Worm (Caenorhabditis elegans) whole organism, L1 larva: ENCODE data around the gene D1053.4.

Experiments used
- ceh-82 ChIP-seq, 3 experiments: fragments of 150-350 bp in 1 of 3; sonication (generic microtip) in 2 of 3; optimal IDR thresholded peaks; 2 replicates each; lab custom pipeline; 2014 to 2017; ENCODE audit warnings: missing biosample characterization in 3 of 3, missing genetic modification characterization in 3 of 3
- efl-1 ChIP-seq, 4 experiments: fragments of 150-350 bp; optimal IDR thresholded peaks in 3 of 4; peaks in 1 of 4; 1 replicate in 1 of 4; 2 replicates in 3 of 4; lab custom pipeline; 2014; ENCODE audit warnings: missing biosample characterization in 2 of 4, missing genetic modification characterization in 2 of 4, missing genetic modification reagents in 2 of 4
- fkh-10 ChIP-seq: sonication (generic microtip); optimal IDR thresholded peaks from 2 replicates; lab custom pipeline; 2017; ENCODE audit warnings: missing biosample characterization, missing genetic modification reagents, missing genetic modification characterization
- isw-1 ChIP-seq: fragments of 200-800 bp; sonication (Bioruptor generic); IDR thresholded peaks from 2 replicates; pipeline ENCODE4 v1.3.6; 2022; ENCODE audit warnings: missing genetic modification characterization, missing compliant biosample characterization
- lir-3 ChIP-seq: sonication (generic microtip); optimal IDR thresholded peaks from 2 replicates; lab custom pipeline; 2016; ENCODE audit warnings: mild to moderate bottlenecking, missing genetic modification characterization, moderate library complexity, missing compliant biosample characterization; ENCODE audit not compliant: poor library complexity
- mep-1 ChIP-seq: fragments of 150-350 bp; optimal IDR thresholded peaks from 2 replicates; lab custom pipeline; 2014; ENCODE audit warnings: missing biosample characterization, missing genetic modification characterization
- nhr-12 ChIP-seq: sonication (generic microtip); optimal IDR thresholded peaks from 2 replicates; lab custom pipeline; 2017; ENCODE audit warnings: missing biosample characterization, missing genetic modification characterization
- nhr-47 ChIP-seq: sonication (generic microtip); optimal IDR thresholded peaks from 2 replicates; lab custom pipeline; 2016; ENCODE audit warnings: mild to moderate bottlenecking, missing genetic modification characterization, moderate library complexity, missing compliant biosample characterization
- nhr-76 ChIP-seq: sonication (generic microtip); optimal IDR thresholded peaks from 2 replicates; lab custom pipeline; 2017; ENCODE audit warnings: missing biosample characterization, missing genetic modification characterization
- rnt-1 ChIP-seq: sonication (generic microtip); optimal IDR thresholded peaks from 2 replicates; lab custom pipeline; 2016; ENCODE audit warnings: mild to moderate bottlenecking, missing genetic modification characterization, moderate library complexity, missing compliant biosample characterization
- sptf-1 ChIP-seq: fragments of 150-350 bp; optimal IDR thresholded peaks from 2 replicates; lab custom pipeline; 2014; ENCODE audit warnings: missing biosample characterization, missing genetic modification characterization
- unc-62 ChIP-seq: fragments of 150-350 bp; optimal IDR thresholded peaks from 2 replicates; lab custom pipeline; 2014; ENCODE audit warnings: missing biosample characterization, missing genetic modification reagents, missing genetic modification characterization
- unc-98 ChIP-seq: fragments of 200-800 bp; sonication (Bioruptor generic); IDR thresholded peaks from 2 replicates; pipeline ENCODE4 v1.3.6; 2022; ENCODE audit warnings: missing genetic modification characterization, missing compliant biosample characterization

DNA sequence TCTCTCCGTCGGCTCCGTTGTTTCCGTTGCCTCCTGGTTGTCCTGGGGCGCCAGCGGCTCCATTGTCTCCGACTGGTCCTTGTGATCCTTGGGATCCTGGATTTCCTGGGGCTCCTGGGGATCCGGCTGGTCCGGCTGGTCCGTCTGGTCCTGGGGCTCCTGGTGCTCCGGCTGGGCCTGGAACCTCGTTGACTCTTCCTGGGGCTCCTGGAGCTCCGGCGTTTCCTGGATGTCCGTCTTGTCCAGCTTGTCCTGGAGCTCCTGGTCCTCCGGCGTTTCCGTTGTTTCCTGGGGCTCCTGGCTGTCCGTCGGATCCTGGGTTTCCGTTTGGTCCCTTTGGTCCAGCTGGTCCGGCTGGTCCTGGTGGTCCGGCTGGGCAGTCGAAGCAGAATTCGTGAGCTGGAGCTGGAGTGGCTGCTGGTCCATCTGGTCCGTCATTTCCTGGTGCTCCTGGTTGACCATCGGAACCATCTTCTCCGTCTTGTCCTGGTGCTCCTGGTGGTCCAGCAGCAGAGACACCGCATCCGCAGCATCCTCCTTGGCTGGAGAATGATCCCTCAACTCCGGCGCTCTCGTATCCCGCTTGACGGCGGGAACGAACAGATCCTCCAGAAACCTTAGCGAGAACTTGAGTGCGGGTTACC is 12.0 kb downstream of the D1053.4 start:
- TF ChIP-seq lir-3 (tag; lab: Kevin White, UChicago) (no peak), unc-62 (GFP tag; lab: Kevin White, UChicago) (no peak), ceh-82 (tag; optimal IDR thresholded peaks at IDR 0.05; lab: Kevin White, UChicago) (no peak), mep-1 (tag; lab: Kevin White, UChicago) (no peak), sptf-1 (tag; lab: Kevin White, UChicago) (no peak), efl-1 (optimal IDR thresholded peaks at IDR 0.05; lab: Kevin White, UChicago) (no peak), efl-1 (GFP tag; optimal IDR thresholded peaks at IDR 0.05 in 1 of 2; lab: Kevin White, UChicago) (no peak), fkh-10 (GFP tag; lab: Kevin White, UChicago) (no peak), isw-1 (no peak), rnt-1 (tag; lab: Kevin White, UChicago) (no peak), unc-98 (GFP tag; lab: Robert Waterston, UW) (no peak), nhr-76 (no peak), nhr-12 (tag; lab: Kevin White, UChicago) (no peak), nhr-47 (no peak)
